Worm (Caenorhabditis elegans): ENCODE measurements around the gene M02B7.2.

Gene M02B7.2

ce11 chrIV:3814553-3815258 lies 11.3 kb downstream of the M02B7.2 start (continued):
- TF ChIP-seq unc-55 (GFP tag; optimal IDR thresholded peaks at IDR 0.05) (no peak), nhr-237 (tag; optimal IDR thresholded peaks at IDR 0.05) (no peak), fos-1 (tag; optimal IDR thresholded peaks at IDR 0.05) (peak; percentile 21), sma-9 (GFP tag; optimal IDR thresholded peaks at IDR 0.05) (peak; percentile 59), sma-9 (tag; optimal IDR thresholded peaks at IDR 0.05) (no peak), unc-62 (GFP tag; optimal IDR thresholded peaks at IDR 0.05) (no peak), gmeb-1 (tag; optimal IDR thresholded peaks at IDR 0.05) (peak; percentile 27), ceh-16 (tag; optimal IDR thresholded peaks at IDR 0.05) (no peak), nhr-12 (tag; optimal IDR thresholded peaks at IDR 0.05) (no peak)

ce11 chrIV:3815259-3815644 lies 11.9 kb downstream of the M02B7.2 start:
- no peak for TF ChIP-seq nhr-25 (tag; optimal IDR thresholded peaks at IDR 0.05)
- no peak for TF ChIP-seq nhr-23 (tag; optimal IDR thresholded peaks at IDR 0.05)
- no peak for TF ChIP-seq unc-62 (GFP tag; optimal IDR thresholded peaks at IDR 0.05)
- TF ChIP-seq ztf-11 (tag; optimal IDR thresholded peaks at IDR 0.05), result no peak
- TF ChIP-seq nhr-21 (tag; optimal IDR thresholded peaks at IDR 0.05), result no peak
- no peak for TF ChIP-seq unc-55 (GFP tag; optimal IDR thresholded peaks at IDR 0.05)
- no peak for TF ChIP-seq blmp-1 (tag; optimal IDR thresholded peaks at IDR 0.05; ENCODE audit: insufficient read depth)
- no peak for TF ChIP-seq elt-3 (tag; optimal IDR thresholded peaks at IDR 0.05)
- no peak for TF ChIP-seq nhr-237 (tag; optimal IDR thresholded peaks at IDR 0.05)
- no peak for TF ChIP-seq nhr-11 (tag; optimal IDR thresholded peaks at IDR 0.05)
- TF ChIP-seq egl-27 (tag; optimal IDR thresholded peaks at IDR 0.05), result no peak
- TF ChIP-seq fos-1 (tag; optimal IDR thresholded peaks at IDR 0.05), result no peak
- TF ChIP-seq nhr-77 (tag; optimal IDR thresholded peaks at IDR 0.05), result no peak
- TF ChIP-seq lin-13 (GFP tag; optimal IDR thresholded peaks at IDR 0.05), result no peak
- no peak for TF ChIP-seq nhr-6 (tag; optimal IDR thresholded peaks at IDR 0.05)
- TF ChIP-seq ceh-82 (tag; optimal IDR thresholded peaks at IDR 0.05), result no peak
- no peak for TF ChIP-seq alr-1 (tag; optimal IDR thresholded peaks at IDR 0.05)
- TF ChIP-seq sma-9 (GFP tag; optimal IDR thresholded peaks at IDR 0.05), result no peak
- no peak for TF ChIP-seq sma-9 (tag; optimal IDR thresholded peaks at IDR 0.05)
- no peak for TF ChIP-seq mdl-1 (tag; optimal IDR thresholded peaks at IDR 0.05)
- no peak for TF ChIP-seq ztf-1 (GFP tag; conservative IDR thresholded peaks at IDR 0.05)

- TF ChIP-seq nhr-11 (tag; optimal IDR thresholded peaks at IDR 0.05), result no peak
- peak; percentile 60 for TF ChIP-seq blmp-1 (tag; optimal IDR thresholded peaks at IDR 0.05; ENCODE audit: insufficient read depth)
Measured at ce11 chrIV:3817253-3817652, 13.9 kb downstream of the M02B7.2 start.

- TF ChIP-seq nhr-21 (tag; optimal IDR thresholded peaks at IDR 0.05) (no peak), fos-1 (tag; optimal IDR thresholded peaks at IDR 0.05) (peak; percentile 95), F13H6.1 (tag; optimal IDR thresholded peaks at IDR 0.05) (no peak), gmeb-1 (tag; optimal IDR thresholded peaks at IDR 0.05) (peak; percentile 14)
Measured at ce11 chrIV:3819278-3819777, 15.9 kb downstream of the M02B7.2 start, which contains the start of gene bris-1. TSS of gene bris-1 (minus strand) at chrIV:3819328.

- no peak for TF ChIP-seq elt-3 (tag; optimal IDR thresholded peaks at IDR 0.05)
- TF ChIP-seq C34F6.9 (tag; optimal IDR thresholded peaks at IDR 0.05), result peak; percentile 29
- no peak for TF ChIP-seq ztf-4 (tag; optimal IDR thresholded peaks at IDR 0.05)
Measured at ce11 chrIV:3820133-3820532, 16.8 kb downstream of the M02B7.2 start.

ce11 chrIV:3821554-3821953 lies 18.2 kb downstream of the M02B7.2 start:
- TF ChIP-seq lsy-2 (tag; optimal IDR thresholded peaks at IDR 0.05) (peak in 1 of 2 experiments; percentile 9), fos-1 (tag; optimal IDR thresholded peaks at IDR 0.05) (peak; percentile 56), nhr-6 (tag; optimal IDR thresholded peaks at IDR 0.05) (no peak), unc-55 (GFP tag; optimal IDR thresholded peaks at IDR 0.05) (peak; percentile 43)

- TF ChIP-seq lsy-2 (tag; optimal IDR thresholded peaks at IDR 0.05) (peak in 1 of 2 experiments; percentile 8), Y55F3AM.14 (GFP tag; optimal IDR thresholded peaks at IDR 0.05) (no peak), nhr-77 (tag; optimal IDR thresholded peaks at IDR 0.05) (no peak), mab-5 (tag; optimal IDR thresholded peaks at IDR 0.05) (peak; percentile 66), ama-1 (optimal IDR thresholded peaks at IDR 0.05) (no peak), unc-55 (GFP tag; optimal IDR thresholded peaks at IDR 0.05) (peak; percentile 56), F13H6.1 (tag; optimal IDR thresholded peaks at IDR 0.05) (peak; percentile 29), mdl-1 (tag; optimal IDR thresholded peaks at IDR 0.05) (peak; percentile 27 to 35), C34F6.9 (tag; optimal IDR thresholded peaks at IDR 0.05) (peak; percentile 50), blmp-1 (tag; optimal IDR thresholded peaks at IDR 0.05; ENCODE audit: insufficient read depth) (no peak), elt-3 (tag; optimal IDR thresholded peaks at IDR 0.05) (no peak), zag-1 (tag; optimal IDR thresholded peaks at IDR 0.05) (peak; percentile 57), lin-39 (tag; optimal IDR thresholded peaks at IDR 0.05) (peak; percentile 67), nhr-129 (tag; optimal IDR thresholded peaks at IDR 0.05) (peak; percentile 29)
Measured at ce11 chrIV:3824720-3825119, 21.3 kb downstream of the M02B7.2 start.
